Fruit fly (Drosophila melanogaster) whole organism, embryonic: ENCODE results near the gene mRpL16.

Experiments used
- ATbp ChIP-seq: fragments of 200-800 bp; sonication (Bioruptor generic); optimal IDR thresholded peaks from 2 replicates; lab custom pipeline; 2017; ENCODE audit warnings: missing biosample characterization, mild to moderate bottlenecking, missing genetic modification characterization, missing genetic modification reagents
- Abd-B ChIP-seq: fragments of 200-800 bp; sonication (Bioruptor generic); optimal IDR thresholded peaks from 2 replicates; lab custom pipeline; 2018; ENCODE audit warnings: missing biosample characterization, mild to moderate bottlenecking, missing genetic modification characterization, moderate library complexity
- Atf-2 ChIP-seq: fragments of 200-800 bp; sonication (Bioruptor generic); optimal IDR thresholded peaks from 2 replicates; lab custom pipeline; 2016; ENCODE audit warnings: missing biosample characterization, missing genetic modification characterization
- CG10431 ChIP-seq: fragments of 200-800 bp; sonication (Bioruptor generic); optimal IDR thresholded peaks from 3 replicates; lab custom pipeline; 2018; ENCODE audit warnings: missing biosample characterization, mild to moderate bottlenecking, missing genetic modification characterization
- CG10979 ChIP-seq: fragments of 200-800 bp; sonication (Bioruptor generic); optimal IDR thresholded peaks from 2 replicates; lab custom pipeline; 2018; ENCODE audit warnings: missing biosample characterization, mild to moderate bottlenecking, missing genetic modification characterization, moderate library complexity
- CG1233 ChIP-seq: fragments of 200-800 bp; sonication (Bioruptor generic); optimal IDR thresholded peaks from 4 replicates; lab custom pipeline; 2018; ENCODE audit warnings: missing biosample characterization, mild to moderate bottlenecking, missing genetic modification characterization
- CG13296 ChIP-seq: fragments of 200-800 bp; sonication (Bioruptor generic); optimal IDR thresholded peaks from 3 replicates; lab custom pipeline; 2018; ENCODE audit warnings: missing biosample characterization, mild to moderate bottlenecking, missing genetic modification characterization
- CG18476 ChIP-seq: fragments of 200-800 bp; sonication (Bioruptor generic); optimal IDR thresholded peaks from 2 replicates; lab custom pipeline; 2016; ENCODE audit warnings: missing biosample characterization, mild to moderate bottlenecking, missing genetic modification characterization
- CG30403 ChIP-seq: fragments of 200-800 bp; sonication (Bioruptor generic); optimal IDR thresholded peaks from 3 replicates; lab custom pipeline; 2016; ENCODE audit warnings: missing biosample characterization, missing genetic modification characterization
- CG31441 ChIP-seq: fragments of 200-800 bp; sonication (Bioruptor generic); IDR thresholded peaks from 2 replicates; pipeline ENCODE4 v1.3.6; 2022; ENCODE audit warnings: missing biosample characterization, missing genetic modification characterization
- CG3163 ChIP-seq: fragments of 200-800 bp; sonication (Bioruptor generic); optimal IDR thresholded peaks from 3 replicates; lab custom pipeline; 2016; ENCODE audit warnings: missing biosample characterization, missing genetic modification characterization
- CG3407 ChIP-seq: fragments of 200-800 bp; sonication (Bioruptor generic); optimal IDR thresholded peaks from 2 replicates; lab custom pipeline; 2018; ENCODE audit warnings: missing biosample characterization, mild to moderate bottlenecking, missing genetic modification characterization
- CG42726 ChIP-seq: fragments of 200-800 bp; sonication (Bioruptor generic); IDR thresholded peaks from 2 replicates; pipeline ENCODE4 v1.3.6; 2022; ENCODE audit warnings: missing biosample characterization, missing genetic modification characterization; ENCODE audit not compliant: partially characterized antibody
- CG4730 ChIP-seq: fragments of 200-800 bp; sonication (Bioruptor generic); IDR thresholded peaks from 2 replicates; pipeline ENCODE4 v1.3.6; 2022; ENCODE audit warnings: missing biosample characterization, missing genetic modification characterization
- CG5180 ChIP-seq: fragments of 200-800 bp; sonication (Bioruptor generic); optimal IDR thresholded peaks from 3 replicates; lab custom pipeline; 2017; ENCODE audit warnings: missing biosample characterization, missing genetic modification characterization, mild to moderate bottlenecking, moderate library complexity, missing genetic modification reagents
- CG5953 ChIP-seq: fragments of 200-800 bp; sonication (Bioruptor generic); IDR thresholded peaks from 2 replicates; pipeline ENCODE4 v1.3.6; 2022; ENCODE audit warnings: missing biosample characterization, missing genetic modification characterization
- CG6813 ChIP-seq: fragments of 200-800 bp; sonication (Bioruptor generic); optimal IDR thresholded peaks from 2 replicates; lab custom pipeline; 2017; ENCODE audit warnings: missing biosample characterization, missing genetic modification characterization, mild to moderate bottlenecking, moderate library complexity, missing genetic modification reagents
- CG7786 ChIP-seq: fragments of 200-800 bp; sonication (Bioruptor generic); optimal IDR thresholded peaks from 2 replicates; lab custom pipeline; 2016; ENCODE audit warnings: missing biosample characterization, missing genetic modification characterization
- CG7928 ChIP-seq: fragments of 200-800 bp; sonication (Bioruptor generic); optimal IDR thresholded peaks from 2 replicates; lab custom pipeline; 2017; ENCODE audit warnings: missing biosample characterization, mild to moderate bottlenecking, missing genetic modification characterization
- CG8924 ChIP-seq: fragments of 200-800 bp; optimal IDR thresholded peaks from 3 replicates; lab custom pipeline; 2019; ENCODE audit warnings: missing biosample characterization, mild to moderate bottlenecking, missing genetic modification characterization, moderate library complexity
- Hmr ChIP-seq: fragments of 200-800 bp; sonication (Bioruptor generic); optimal IDR thresholded peaks from 3 replicates; lab custom pipeline; 2017; ENCODE audit warnings: mild to moderate bottlenecking, missing biosample characterization, missing genetic modification reagents, missing genetic modification characterization
- Hr51 ChIP-seq, 2 experiments: fragments of 200-800 bp; sonication (Bioruptor generic); optimal IDR thresholded peaks; 2 replicates in 1 of 2; 3 replicates in 1 of 2; lab custom pipeline; 2016 to 2018; ENCODE audit warnings: missing biosample characterization in 2 of 2, missing genetic modification characterization in 2 of 2, mild to moderate bottlenecking in 1 of 2, moderate library complexity in 1 of 2
- Jarid2 ChIP-seq: fragments of 200-800 bp; sonication (Bioruptor generic); optimal IDR thresholded peaks from 3 replicates; lab custom pipeline; 2017; ENCODE audit warnings: mild to moderate bottlenecking, missing biosample characterization, missing genetic modification reagents, missing genetic modification characterization
- NfI ChIP-seq: fragments of 200-800 bp; sonication (Bioruptor generic); optimal IDR thresholded peaks from 3 replicates; lab custom pipeline; 2018; ENCODE audit warnings: missing biosample characterization, mild to moderate bottlenecking, missing genetic modification characterization, moderate library complexity
- Opbp ChIP-seq: fragments of 200-800 bp; sonication (Bioruptor generic); IDR thresholded peaks from 3 replicates; pipeline ENCODE4 v1.3.6; 2022; ENCODE audit warnings: missing biosample characterization, missing genetic modification characterization; ENCODE audit not compliant: partially characterized antibody
- Spps ChIP-seq: fragments of 200-800 bp; sonication (Bioruptor generic); optimal IDR thresholded peaks from 2 replicates; lab custom pipeline; 2018; ENCODE audit warnings: missing biosample characterization, mild to moderate bottlenecking, missing genetic modification characterization
- ash1 ChIP-seq: fragments of 200-800 bp; sonication (Bioruptor generic); optimal IDR thresholded peaks from 2 replicates; lab custom pipeline; 2018; ENCODE audit warnings: missing biosample characterization, mild to moderate bottlenecking, missing genetic modification characterization
- cad ChIP-seq: fragments of >200 bp; optimal IDR thresholded peaks from 2 replicates; lab custom pipeline; 2017; ENCODE audit warnings: missing biosample characterization, missing genetic modification characterization
- ci ChIP-seq: fragments of 200-800 bp; sonication (Bioruptor generic); IDR thresholded peaks from 3 replicates; pipeline ENCODE4 v1.3.6; 2022; ENCODE audit warnings: missing biosample characterization, missing genetic modification characterization
- dmrt11E ChIP-seq: fragments of 200-800 bp; sonication (Bioruptor generic); optimal IDR thresholded peaks from 3 replicates; lab custom pipeline; 2018; ENCODE audit warnings: missing biosample characterization, mild to moderate bottlenecking, missing genetic modification characterization, moderate library complexity
- dmrt99B ChIP-seq: fragments of 200-800 bp; sonication (Bioruptor generic); optimal IDR thresholded peaks from 2 replicates; lab custom pipeline; 2018; ENCODE audit warnings: missing biosample characterization, mild to moderate bottlenecking, missing genetic modification characterization, moderate library complexity
- ftz-f1 ChIP-seq: fragments of 200-800 bp; sonication (Bioruptor generic); optimal IDR thresholded peaks from 2 replicates; lab custom pipeline; 2016; ENCODE audit warnings: missing biosample characterization, missing genetic modification characterization
- grau ChIP-seq: fragments of 200-800 bp; optimal IDR thresholded peaks from 3 replicates; lab custom pipeline; 2019; ENCODE audit warnings: missing biosample characterization, mild to moderate bottlenecking, missing genetic modification characterization, moderate library complexity
- gro ChIP-seq: fragments of 200-800 bp; sonication (Bioruptor generic); optimal IDR thresholded peaks from 2 replicates; lab custom pipeline; 2016; ENCODE audit warnings: missing biosample characterization, missing genetic modification characterization
- gsb ChIP-seq: fragments of 200-800 bp; sonication (Bioruptor generic); IDR thresholded peaks from 2 replicates; pipeline ENCODE4 v1.3.6; 2022; ENCODE audit warnings: missing biosample characterization, missing genetic modification characterization
- gsb-n ChIP-seq: fragments of 200-800 bp; sonication (Bioruptor generic); optimal IDR thresholded peaks from 3 replicates; lab custom pipeline; 2018; ENCODE audit warnings: missing biosample characterization, mild to moderate bottlenecking, missing genetic modification characterization
- hkb ChIP-seq, 2 experiments: fragments of 200-800 bp in 1 of 2; fragments of >200 bp in 1 of 2; sonication (Bioruptor generic) in 1 of 2; IDR thresholded peaks in 1 of 2; optimal IDR thresholded peaks in 1 of 2; 2 replicates each; pipeline versions ENCODE4 v1.3.6 to Lab custom; 2017 to 2022; ENCODE audit warnings: missing biosample characterization in 1 of 2, missing genetic modification characterization in 1 of 2
- lov ChIP-seq, 2 experiments: fragments of 200-800 bp in 1 of 2; fragments of >200 bp in 1 of 2; sonication (Bioruptor generic) in 1 of 2; IDR thresholded peaks in 1 of 2; optimal IDR thresholded peaks in 1 of 2; 2 replicates in 1 of 2; 3 replicates in 1 of 2; pipeline versions ENCODE4 v1.3.6 to Lab custom; 2017 to 2022; ENCODE audit warnings: missing biosample characterization in 1 of 2, missing genetic modification characterization in 1 of 2
- maf-S ChIP-seq: fragments of 200-800 bp; sonication (Bioruptor generic); optimal IDR thresholded peaks from 2 replicates; lab custom pipeline; 2016; ENCODE audit warnings: missing biosample characterization, missing genetic modification characterization
- nmo ChIP-seq: fragments of 200-800 bp; sonication (Bioruptor generic); optimal IDR thresholded peaks from 2 replicates; lab custom pipeline; 2018; ENCODE audit warnings: missing biosample characterization, mild to moderate bottlenecking, missing genetic modification characterization, moderate library complexity
- pfk ChIP-seq: fragments of 200-800 bp; sonication (Bioruptor generic); optimal IDR thresholded peaks from 2 replicates; lab custom pipeline; 2018; ENCODE audit warnings: missing biosample characterization, mild to moderate bottlenecking, missing genetic modification characterization, moderate library complexity
- pita ChIP-seq: fragments of 200-800 bp; sonication (Bioruptor generic); optimal IDR thresholded peaks from 2 replicates; lab custom pipeline; 2017; ENCODE audit warnings: missing biosample characterization, mild to moderate bottlenecking, missing genetic modification characterization
- pros ChIP-seq: fragments of 200-800 bp; sonication (Bioruptor generic); optimal IDR thresholded peaks from 3 replicates; lab custom pipeline; 2019; ENCODE audit warnings: missing biosample characterization, mild to moderate bottlenecking, missing genetic modification characterization, moderate library complexity
- sd ChIP-seq: fragments of 200-800 bp; sonication (Bioruptor generic); optimal IDR thresholded peaks from 3 replicates; lab custom pipeline; 2018; ENCODE audit warnings: missing biosample characterization, mild to moderate bottlenecking, missing genetic modification characterization, moderate library complexity
- sens ChIP-seq: fragments of 200-800 bp; sonication (Bioruptor generic); peaks from one replicate; lab custom pipeline; 2016; ENCODE audit warnings: missing biosample characterization, missing genetic modification characterization
- unpg ChIP-seq: fragments of 200-800 bp; sonication (Bioruptor generic); optimal IDR thresholded peaks from 3 replicates; lab custom pipeline; 2018; ENCODE audit warnings: missing biosample characterization, mild to moderate bottlenecking, missing genetic modification characterization, moderate library complexity
- vfl ChIP-seq: fragments of 200-800 bp; sonication (Bioruptor generic); optimal IDR thresholded peaks from 2 replicates; lab custom pipeline; 2016; ENCODE audit warnings: missing biosample characterization, missing genetic modification characterization
- wdn ChIP-seq: fragments of 200-800 bp; sonication (Bioruptor generic); IDR thresholded peaks from 2 replicates; pipeline ENCODE4 v1.3.6; 2022; ENCODE audit warnings: missing biosample characterization, missing genetic modification characterization

Gene mRpL16

DNA sequence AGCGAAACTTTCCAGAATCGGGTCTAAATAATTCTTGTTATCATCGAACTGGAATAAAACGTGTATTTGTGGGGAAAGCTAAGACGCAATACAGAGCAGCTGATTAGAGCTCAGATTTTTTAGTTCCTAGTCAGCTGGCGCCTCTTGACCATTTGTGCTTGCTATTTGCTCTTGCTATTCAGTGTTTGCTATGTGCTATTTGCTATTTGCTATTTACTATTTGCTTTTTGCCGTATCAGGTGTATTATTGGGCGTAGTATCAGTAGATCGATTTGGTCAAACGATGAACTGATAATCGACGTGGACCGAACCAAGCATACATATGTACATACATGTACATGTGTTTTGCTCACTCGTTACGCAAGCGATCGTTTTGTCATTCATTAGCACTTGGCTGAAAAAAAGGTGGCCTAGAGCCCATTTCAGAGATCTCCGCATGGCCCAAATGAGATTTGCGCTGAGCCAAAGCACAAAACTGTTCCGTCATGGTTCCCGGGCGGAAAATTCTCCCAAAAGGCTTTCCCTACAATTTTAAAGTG is 44.6 kb upstream of the mRpL16 start (continued):
- no peak for TF ChIP-seq pita (GFP tag; lab: Kevin White, UChicago)
- peak; percentile 89 for TF ChIP-seq sens (GFP tag; lab: Kevin White, UChicago)
- TF ChIP-seq CG8924 (tag; lab: Kevin White, UChicago): no peak
- TF ChIP-seq CG10979 (tag; lab: Kevin White, UChicago): no peak
- peak; percentile 57 for TF ChIP-seq gro (GFP tag; lab: Kevin White, UChicago)
- TF ChIP-seq maf-S (GFP tag; lab: Kevin White, UChicago): peak; percentile 41
- TF ChIP-seq CG13296: peak; percentile 65
- peak; percentile 29 for TF ChIP-seq ash1 (GFP tag; lab: Kevin White, UChicago)
- TF ChIP-seq CG7928 (GFP tag; lab: Kevin White, UChicago): peak; percentile 24
- 0 out of 2 replicates have a peak, but pooled peaks have one; percentile 36 for TF ChIP-seq wdn (GFP tag; lab: Robert Waterston, UW)
- no peak for TF ChIP-seq CG31441 (GFP tag; lab: Robert Waterston, UW)
- TF ChIP-seq gsb-n: peak; percentile 34
- no peak for TF ChIP-seq ftz-f1 (GFP tag; lab: Kevin White, UChicago)
- peak; percentile 17 for TF ChIP-seq NfI (GFP tag; lab: Kevin White, UChicago)
- TF ChIP-seq Abd-B (GFP tag; lab: Kevin White, UChicago): no peak
- peak; percentile 22 for TF ChIP-seq CG18476
- TF ChIP-seq CG42726 (GFP tag; lab: Robert Waterston, UW): no peak
- TF ChIP-seq CG6813 (GFP tag; lab: Kevin White, UChicago): peak; percentile 66
- no peak for TF ChIP-seq CG4730 (GFP tag; lab: Robert Waterston, UW)
- TF ChIP-seq CG10431: no peak
- TF ChIP-seq Hr51 (GFP tag; optimal IDR thresholded peaks at IDR 0.05; lab: Kevin White, UChicago): peak in 1 of 2 experiments; percentile 7
- peak; percentile 32 for TF ChIP-seq unpg (GFP tag; lab: Kevin White, UChicago)
- no peak for TF ChIP-seq sd (tag; lab: Kevin White, UChicago)
- peak; percentile 81 for TF ChIP-seq Hmr (GFP tag; lab: Kevin White, UChicago)
- TF ChIP-seq Opbp (GFP tag; lab: Robert Waterston, UW): no peak
- no peak for TF ChIP-seq hkb (optimal IDR thresholded peaks at IDR 0.05; lab: Kevin White, UChicago)
- TF ChIP-seq hkb (GFP tag; IDR thresholded peaks at IDR 0.05; lab: Robert Waterston, UW): peak; percentile 72
- TF ChIP-seq pros (GFP tag; lab: Kevin White, UChicago): no peak
- TF ChIP-seq nmo (GFP tag; lab: Kevin White, UChicago): no peak
- TF ChIP-seq pfk (GFP tag; lab: Kevin White, UChicago): peak; percentile 18
- peak; percentile 23 for TF ChIP-seq dmrt11E (tag; lab: Kevin White, UChicago)
- peak; percentile 12 for TF ChIP-seq grau (tag; lab: Kevin White, UChicago)
- peak; percentile 16 for TF ChIP-seq Jarid2 (GFP tag; lab: Kevin White, UChicago)
- peak; percentile 25 for TF ChIP-seq vfl (GFP tag; lab: Kevin White, UChicago)
- TF ChIP-seq CG3407: peak; percentile 42
- TF ChIP-seq CG7786: peak; percentile 59
- TF ChIP-seq gsb (GFP tag; lab: Robert Waterston, UW): peak; percentile 49; the same call in 1 of the 2 replicates
- no peak for TF ChIP-seq CG30403 (GFP tag; lab: Kevin White, UChicago)
- TF ChIP-seq CG5953: 0 out of 2 replicates have a peak, but pooled peaks have one; percentile 31
- TF ChIP-seq cad (GFP tag; lab: Kevin White, UChicago): no peak
- TF ChIP-seq Atf-2: no peak
- peak; percentile 41 for TF ChIP-seq dmrt99B (tag; lab: Kevin White, UChicago)
- TF ChIP-seq CG1233 (GFP tag; lab: Kevin White, UChicago): peak; percentile 37
- peak; percentile 64 for TF ChIP-seq ATbp (GFP tag; lab: Kevin White, UChicago)
- no peak for TF ChIP-seq Spps (tag; lab: Kevin White, UChicago)
- TF ChIP-seq lov (optimal IDR thresholded peaks at IDR 0.05; lab: Kevin White, UChicago): no peak
- no peak for TF ChIP-seq lov (GFP tag; IDR thresholded peaks at IDR 0.05; lab: Robert Waterston, UW)
- TF ChIP-seq CG3163 (GFP tag; lab: Kevin White, UChicago): peak; percentile 49
- peak; percentile 76; the same call in 2 of the 3 replicates for TF ChIP-seq ci (GFP tag; lab: Robert Waterston, UW)
- peak; percentile 7 for TF ChIP-seq CG5180
